Worm (Caenorhabditis elegans): ENCODE measurements around the gene osm-5.

- TF ChIP-seq scrt-1 (GFP tag; IDR thresholded peaks at IDR 0.05) = no peak
- TF ChIP-seq ama-1 (optimal IDR thresholded peaks at IDR 0.05) = no peak
- TF ChIP-seq tbx-37 (GFP tag; conservative IDR thresholded peaks at IDR 0.05) = no peak
- TF ChIP-seq hmbx-1 (tag; optimal IDR thresholded peaks at IDR 0.05) = no peak
- no peak for TF ChIP-seq F13C5.2 (tag; optimal IDR thresholded peaks at IDR 0.05)
- TF ChIP-seq B0310.2 (tag; optimal IDR thresholded peaks at IDR 0.05) = no peak
- no peak for TF ChIP-seq sea-1 (GFP tag; conservative IDR thresholded peaks at IDR 0.05)
- TF ChIP-seq tbx-11 (GFP tag; IDR thresholded peaks at IDR 0.05) = no peak
- no peak for TF ChIP-seq hnd-1 (tag; optimal IDR thresholded peaks at IDR 0.05)
- TF ChIP-seq pes-1 (GFP tag; IDR thresholded peaks at IDR 0.05) = no peak
Measured at ce11 chrX:3029030-3029429, 45.0 kb downstream of the osm-5 start, which contains the start of gene M02F4.1.

Data from whole organism, early embryonic.